Fruit fly (Drosophila melanogaster) whole organism, embryonic: ENCODE measurements around the gene Inx3.

ENCODE experiments used
- BtbVII ChIP-seq: fragments of 200-800 bp; sonication (Bioruptor generic); optimal IDR thresholded peaks from 3 replicates; lab custom pipeline; 2017; ENCODE audit warnings: missing biosample characterization, mild to moderate bottlenecking, missing genetic modification characterization
- CG10654 ChIP-seq: fragments of 200-800 bp; sonication (Bioruptor generic); optimal IDR thresholded peaks from 2 replicates; lab custom pipeline; 2016; ENCODE audit warnings: missing biosample characterization, missing genetic modification characterization
- CG10979 ChIP-seq: fragments of 200-800 bp; sonication (Bioruptor generic); optimal IDR thresholded peaks from 2 replicates; lab custom pipeline; 2018; ENCODE audit warnings: missing biosample characterization, mild to moderate bottlenecking, missing genetic modification characterization, moderate library complexity
- CG11560 ChIP-seq: fragments of 200-800 bp; sonication (Bioruptor generic); IDR thresholded peaks from 3 replicates; pipeline ENCODE4 v1.3.6; 2022; ENCODE audit warnings: missing biosample characterization, missing genetic modification characterization
- CG11723 ChIP-seq: fragments of 200-800 bp; sonication (Bioruptor generic); optimal IDR thresholded peaks from 2 replicates; lab custom pipeline; 2017; ENCODE audit warnings: missing biosample characterization, mild to moderate bottlenecking, missing genetic modification characterization
- CG12155 ChIP-seq: fragments of 200-800 bp; sonication (Bioruptor generic); optimal IDR thresholded peaks from 3 replicates; lab custom pipeline; 2016; ENCODE audit warnings: missing biosample characterization, missing genetic modification characterization
- CG12769 ChIP-seq: fragments of 200-800 bp; sonication (Bioruptor generic); optimal IDR thresholded peaks from 2 replicates; lab custom pipeline; 2019; ENCODE audit warnings: missing biosample characterization, mild to moderate bottlenecking, missing genetic modification characterization, moderate library complexity
- CG14441 ChIP-seq: fragments of 200-800 bp; sonication (Bioruptor generic); IDR thresholded peaks from 2 replicates; pipeline ENCODE4 v1.3.6; 2022; ENCODE audit warnings: missing biosample characterization, missing genetic modification characterization
- CG15514 ChIP-seq: fragments of 200-800 bp; sonication (Bioruptor generic); optimal IDR thresholded peaks from 3 replicates; lab custom pipeline; 2017; ENCODE audit warnings: missing biosample characterization, missing genetic modification characterization, mild to moderate bottlenecking, moderate library complexity, missing genetic modification reagents
- CG16779 ChIP-seq: fragments of 200-800 bp; sonication (Bioruptor generic); IDR thresholded peaks from 2 replicates; pipeline ENCODE4 v1.3.6; 2022; ENCODE audit warnings: missing biosample characterization, missing genetic modification characterization
- CG16815 ChIP-seq: fragments of 200-800 bp; sonication (Bioruptor generic); optimal IDR thresholded peaks from 3 replicates; lab custom pipeline; 2017; ENCODE audit warnings: missing biosample characterization, mild to moderate bottlenecking, missing genetic modification characterization
- CG16863 ChIP-seq: fragments of 200-800 bp; sonication (Bioruptor generic); optimal IDR thresholded peaks from 3 replicates; lab custom pipeline; 2016; ENCODE audit warnings: missing biosample characterization, missing genetic modification characterization
- CG1832 ChIP-seq: fragments of 200-800 bp; sonication (Bioruptor generic); optimal IDR thresholded peaks from 2 replicates; lab custom pipeline; 2017; ENCODE audit warnings: missing biosample characterization, mild to moderate bottlenecking, missing genetic modification characterization, inconsistent platforms
- CG30020 ChIP-seq: fragments of 200-800 bp; optimal IDR thresholded peaks from 2 replicates; lab custom pipeline; 2019; ENCODE audit warnings: missing biosample characterization, mild to moderate bottlenecking, missing genetic modification characterization, moderate library complexity
- CG42726 ChIP-seq: fragments of 200-800 bp; sonication (Bioruptor generic); IDR thresholded peaks from 2 replicates; pipeline ENCODE4 v1.3.6; 2022; ENCODE audit warnings: missing biosample characterization, missing genetic modification characterization; ENCODE audit not compliant: partially characterized antibody
- CG4617 ChIP-seq: fragments of 200-800 bp; sonication (Bioruptor generic); optimal IDR thresholded peaks from 3 replicates; lab custom pipeline; 2016; ENCODE audit warnings: missing biosample characterization, missing genetic modification characterization, borderline replicate concordance
- CG4730 ChIP-seq: fragments of 200-800 bp; sonication (Bioruptor generic); IDR thresholded peaks from 2 replicates; pipeline ENCODE4 v1.3.6; 2022; ENCODE audit warnings: missing biosample characterization, missing genetic modification characterization
- CG6254 ChIP-seq: fragments of 200-800 bp; sonication (Bioruptor generic); optimal IDR thresholded peaks from 3 replicates; lab custom pipeline; 2017; ENCODE audit warnings: mild to moderate bottlenecking, missing biosample characterization, missing genetic modification reagents, missing genetic modification characterization
- CG7556 ChIP-seq: fragments of 200-800 bp; sonication (Bioruptor generic); optimal IDR thresholded peaks from 2 replicates; lab custom pipeline; 2017; ENCODE audit warnings: missing biosample characterization, mild to moderate bottlenecking, missing genetic modification characterization
- CG7928 ChIP-seq: fragments of 200-800 bp; sonication (Bioruptor generic); optimal IDR thresholded peaks from 2 replicates; lab custom pipeline; 2017; ENCODE audit warnings: missing biosample characterization, mild to moderate bottlenecking, missing genetic modification characterization
- CG8924 ChIP-seq: fragments of 200-800 bp; optimal IDR thresholded peaks from 3 replicates; lab custom pipeline; 2019; ENCODE audit warnings: missing biosample characterization, mild to moderate bottlenecking, missing genetic modification characterization, moderate library complexity
- CTCF ChIP-seq: fragments of 200-800 bp; sonication (Bioruptor generic); optimal IDR thresholded peaks from 2 replicates; lab custom pipeline; 2017; ENCODE audit warnings: missing biosample characterization, mild to moderate bottlenecking, missing genetic modification characterization, moderate library complexity
- Dll ChIP-seq: fragments of 200-800 bp; sonication (Bioruptor generic); IDR thresholded peaks from 4 replicates; pipeline ENCODE4 v1.3.6; 2022; ENCODE audit warnings: missing biosample characterization, missing genetic modification characterization; ENCODE audit not compliant: partially characterized antibody
- Doc2 ChIP-seq: fragments of 200-800 bp; sonication (Bioruptor generic); IDR thresholded peaks from 2 replicates; pipeline ENCODE4 v1.3.6; 2022; ENCODE audit warnings: missing biosample characterization, missing genetic modification characterization
- E2f1 ChIP-seq: fragments of 200-800 bp; sonication (Bioruptor generic); IDR thresholded peaks from 2 replicates; pipeline ENCODE4 v1.3.6; 2022; ENCODE audit warnings: missing biosample characterization, missing genetic modification characterization
- H15 ChIP-seq: fragments of 200-800 bp; sonication (Bioruptor generic); IDR thresholded peaks from 3 replicates; pipeline ENCODE4 v1.3.6; 2022; ENCODE audit warnings: missing biosample characterization, missing genetic modification characterization
- Max ChIP-seq: fragments of 200-800 bp; sonication (Bioruptor generic); optimal IDR thresholded peaks from 2 replicates; lab custom pipeline; 2016; ENCODE audit warnings: missing biosample characterization, mild to moderate bottlenecking, missing genetic modification characterization
- ap ChIP-seq: fragments of 200-800 bp; sonication (Bioruptor generic); IDR thresholded peaks from 2 replicates; pipeline ENCODE4 v1.3.6; 2022; ENCODE audit warnings: missing biosample characterization, missing genetic modification characterization
- ase ChIP-seq: fragments of 200-800 bp; sonication (Bioruptor generic); IDR thresholded peaks from 3 replicates; pipeline ENCODE4 v1.3.6; 2022; ENCODE audit warnings: missing biosample characterization, missing genetic modification characterization
- az2 ChIP-seq: fragments of 200-800 bp; sonication (Bioruptor generic); optimal IDR thresholded peaks from 3 replicates; lab custom pipeline; 2016; ENCODE audit warnings: missing biosample characterization, missing genetic modification characterization
- bcd ChIP-seq: fragments of 200-800 bp; sonication (Bioruptor generic); optimal IDR thresholded peaks from 2 replicates; lab custom pipeline; 2017; ENCODE audit warnings: missing biosample characterization, mild to moderate bottlenecking, missing genetic modification characterization
- bigmax ChIP-seq: fragments of 200-800 bp; sonication (Bioruptor generic); optimal IDR thresholded peaks from 2 replicates; lab custom pipeline; 2018; ENCODE audit warnings: missing biosample characterization, mild to moderate bottlenecking, missing genetic modification characterization
- btn ChIP-seq: fragments of 200-800 bp; sonication (Bioruptor generic); optimal IDR thresholded peaks from 2 replicates; lab custom pipeline; 2016; ENCODE audit warnings: missing biosample characterization, missing genetic modification characterization
- crp ChIP-seq, 2 experiments: fragments of 200-800 bp; sonication (Bioruptor generic); optimal IDR thresholded peaks; 2 replicates in 1 of 2; 3 replicates in 1 of 2; lab custom pipeline; 2017; ENCODE audit warnings: missing biosample characterization in 2 of 2, missing genetic modification characterization in 2 of 2, mild to moderate bottlenecking in 1 of 2, moderate library complexity in 1 of 2
- cwo ChIP-seq: fragments of 200-800 bp; sonication (Bioruptor generic); optimal IDR thresholded peaks from 3 replicates; lab custom pipeline; 2017; ENCODE audit warnings: missing biosample characterization, missing genetic modification characterization, mild to moderate bottlenecking, moderate library complexity, missing genetic modification reagents
- da ChIP-seq: fragments of 200-800 bp; sonication (Bioruptor generic); optimal IDR thresholded peaks from 2 replicates; lab custom pipeline; 2016; ENCODE audit warnings: missing biosample characterization, missing genetic modification characterization
- jigr1 ChIP-seq: fragments of 200-800 bp; sonication (Bioruptor generic); IDR thresholded peaks from 3 replicates; pipeline ENCODE4 v1.3.6; 2022; ENCODE audit warnings: missing biosample characterization, missing genetic modification characterization
- jing ChIP-seq: fragments of 200-800 bp; sonication (Bioruptor generic); optimal IDR thresholded peaks from 2 replicates; lab custom pipeline; 2018; ENCODE audit warnings: missing biosample characterization, mild to moderate bottlenecking, missing genetic modification characterization
- kay ChIP-seq: fragments of 200-800 bp; sonication (Bioruptor generic); optimal IDR thresholded peaks from 2 replicates; lab custom pipeline; 2016; ENCODE audit warnings: missing biosample characterization, missing genetic modification characterization
- ken ChIP-seq: fragments of 200-800 bp; sonication (Bioruptor generic); IDR thresholded peaks from 3 replicates; pipeline ENCODE4 v1.3.6; 2022; ENCODE audit warnings: missing biosample characterization, missing genetic modification characterization
- klu ChIP-seq: fragments of 200-800 bp; sonication (Bioruptor generic); IDR thresholded peaks from 2 replicates; pipeline ENCODE4 v1.3.6; 2022; ENCODE audit warnings: missing biosample characterization, missing genetic modification characterization
- kni ChIP-seq: fragments of 200-800 bp; sonication (Bioruptor generic); optimal IDR thresholded peaks from 3 replicates; lab custom pipeline; 2017; ENCODE audit warnings: mild to moderate bottlenecking, missing biosample characterization, missing genetic modification reagents, missing genetic modification characterization
- otp ChIP-seq: fragments of 200-800 bp; sonication (Bioruptor generic); IDR thresholded peaks from 3 replicates; pipeline ENCODE4, ENCODE4 v1.3.6; 2022; ENCODE audit warnings: missing biosample characterization, missing genetic modification characterization
- p53 ChIP-seq: fragments of 200-800 bp; sonication (Bioruptor generic); optimal IDR thresholded peaks from 2 replicates; lab custom pipeline; 2016; ENCODE audit warnings: missing biosample characterization, missing genetic modification characterization
- pnt ChIP-seq: fragments of 200-800 bp; sonication (Bioruptor generic); optimal IDR thresholded peaks from 3 replicates; lab custom pipeline; 2016; ENCODE audit warnings: missing biosample characterization, missing genetic modification characterization
- psq ChIP-seq: fragments of 200-800 bp; sonication (Bioruptor generic); optimal IDR thresholded peaks from 2 replicates; lab custom pipeline; 2017; ENCODE audit warnings: missing biosample characterization, missing genetic modification characterization
- sim ChIP-seq: fragments of 200-800 bp; sonication (Bioruptor generic); IDR thresholded peaks from 2 replicates; pipeline ENCODE4 v1.3.6; 2022; ENCODE audit warnings: missing biosample characterization, missing genetic modification characterization
- stc ChIP-seq: fragments of 200-800 bp; sonication (Bioruptor generic); IDR thresholded peaks from 2 replicates; pipeline ENCODE4 v1.3.6; 2022; ENCODE audit warnings: missing biosample characterization, missing genetic modification characterization
- tup ChIP-seq: fragments of 200-800 bp; sonication (Bioruptor generic); optimal IDR thresholded peaks from 2 replicates; lab custom pipeline; 2016; ENCODE audit warnings: missing biosample characterization, mild to moderate bottlenecking, missing genetic modification characterization, moderate library complexity

Inx3 gene

DNA sequence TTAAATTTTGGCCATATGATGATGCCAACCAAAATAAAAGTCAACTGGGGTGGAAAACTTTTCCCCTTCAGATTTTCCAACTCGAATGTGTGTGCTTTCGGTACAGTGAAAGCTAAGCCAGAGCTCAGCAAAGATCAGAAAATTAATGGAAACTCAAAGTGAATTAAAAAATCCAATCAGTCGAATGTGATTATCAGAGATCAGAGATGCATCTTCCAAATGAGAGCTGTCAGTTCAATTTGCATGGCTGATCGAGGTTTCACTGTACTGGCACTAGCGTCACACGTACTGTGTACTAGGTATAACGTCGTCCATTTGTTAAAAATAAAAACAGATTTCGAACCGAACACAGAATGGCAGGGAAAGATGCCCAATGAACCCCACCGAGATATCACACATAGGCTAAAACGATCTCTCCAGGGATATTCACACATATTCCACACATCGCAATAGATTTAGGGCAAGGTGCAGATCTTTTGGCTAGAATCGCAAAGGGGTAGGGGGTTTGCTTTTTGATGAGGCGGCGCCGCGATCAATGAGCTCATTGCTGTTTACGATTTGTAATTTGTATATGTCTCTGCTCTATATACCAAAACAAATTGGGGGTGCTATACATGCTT, 45.6 kb upstream of the Inx3 start (continued):
- TF ChIP-seq p53: no peak
- TF ChIP-seq CG11723 (GFP tag; lab: Kevin White, UChicago): peak; percentile 8
- no peak for TF ChIP-seq tup (GFP tag; lab: Kevin White, UChicago)
- peak; percentile 70; the same call in 2 of the 3 replicates for TF ChIP-seq otp (GFP tag; lab: Robert Waterston, UW)
- TF ChIP-seq H15 (GFP tag; lab: Robert Waterston, UW): peak; percentile 78
- peak; percentile 93 for TF ChIP-seq CG12769
- peak; percentile 59 for TF ChIP-seq ap
- TF ChIP-seq Max: peak; percentile 4
- TF ChIP-seq CG16779 (GFP tag; lab: Robert Waterston, UW): peak; percentile 77
- no peak for TF ChIP-seq CG7928 (GFP tag; lab: Kevin White, UChicago)
- TF ChIP-seq CG14441: peak; percentile 91
- TF ChIP-seq ken (GFP tag; lab: Robert Waterston, UW): peak; percentile 78
- no peak for TF ChIP-seq Dll (GFP tag; lab: Robert Waterston, UW)
- peak; percentile 66 for TF ChIP-seq CG16863
- TF ChIP-seq bigmax (GFP tag; lab: Kevin White, UChicago): no peak
- TF ChIP-seq klu (GFP tag; lab: Robert Waterston, UW): peak; percentile 68; the same call in 1 of the 2 replicates
- peak; percentile 62 for TF ChIP-seq jing
- TF ChIP-seq CG16815 (GFP tag; lab: Kevin White, UChicago): peak; percentile 40
- TF ChIP-seq CG8924 (tag; lab: Kevin White, UChicago): peak; percentile 58
- TF ChIP-seq da (GFP tag; lab: Kevin White, UChicago): peak; percentile 49
- peak; percentile 53 for TF ChIP-seq pnt (GFP tag; lab: Kevin White, UChicago)
- peak; percentile 76 for TF ChIP-seq bcd (GFP tag; lab: Kevin White, UChicago)
- peak; percentile 21 for TF ChIP-seq CG15514
- peak; percentile 6 for TF ChIP-seq cwo (GFP tag; lab: Kevin White, UChicago)
- no peak for TF ChIP-seq kni (GFP tag; lab: Kevin White, UChicago)
- no peak for TF ChIP-seq CG6254 (GFP tag; lab: Kevin White, UChicago)
- peak; percentile 30 for TF ChIP-seq BtbVII (GFP tag; lab: Kevin White, UChicago)
- peak; percentile 68 for TF ChIP-seq CG11560 (tag; lab: Robert Waterston, UW)
- TF ChIP-seq CG12155 (GFP tag; lab: Kevin White, UChicago): peak; percentile 76
- peak; percentile 73 for TF ChIP-seq az2 (GFP tag; lab: Kevin White, UChicago)
- TF ChIP-seq CG10654 (GFP tag; lab: Kevin White, UChicago): peak; percentile 31
- peak; percentile 48 for TF ChIP-seq CG4617 (GFP tag; lab: Kevin White, UChicago)
- TF ChIP-seq jigr1 (GFP tag; lab: Robert Waterston, UW): no peak; the same call in 2 of the 3 replicates
- no peak for TF ChIP-seq CG1832 (GFP tag; lab: Kevin White, UChicago)
- 0 out of 2 replicates have a peak, but pooled peaks have one; percentile 35 for TF ChIP-seq Doc2 (GFP tag; lab: Robert Waterston, UW)
- TF ChIP-seq CG30020: no peak
- TF ChIP-seq stc (GFP tag; lab: Robert Waterston, UW): peak; percentile 75
- TF ChIP-seq CG42726 (GFP tag; lab: Robert Waterston, UW): no peak
- no peak for TF ChIP-seq crp (GFP tag; optimal IDR thresholded peaks at IDR 0.05; lab: Kevin White, UChicago)
- no peak for TF ChIP-seq psq (GFP tag; lab: Kevin White, UChicago)
- peak; percentile 41 for TF ChIP-seq CG10979
- TF ChIP-seq CTCF: no peak
- 0 out of 2 replicates have a peak, but pooled peaks have one; percentile 20 for TF ChIP-seq sim (GFP tag; lab: Robert Waterston, UW)
- peak; percentile 78 for TF ChIP-seq CG4730
- peak; percentile 31 for TF ChIP-seq CG7556 (GFP tag; lab: Kevin White, UChicago)
- TF ChIP-seq kay: peak; percentile 38
- TF ChIP-seq E2f1 (GFP tag; lab: Robert Waterston, UW): peak; percentile 81
- TF ChIP-seq ase (GFP tag; lab: Robert Waterston, UW): peak; percentile 63; the same call in 1 of the 3 replicates
- peak; percentile 24 for TF ChIP-seq btn (GFP tag; lab: Kevin White, UChicago)
